Fruit fly (Drosophila melanogaster): ENCODE data around the gene CG31523.

CG31523 gene

dm6 chr3R:4479038-4479988, at the start of gene CG31523:
TSS of gene CG31523 (minus strand) at chr3R:4479207.
- TF ChIP-seq psq (optimal IDR thresholded peaks at IDR 0.05) (no peak), Dll (optimal IDR thresholded peaks at IDR 0.05) (no peak), usp (GFP tag; optimal IDR thresholded peaks at IDR 0.05) (no peak), EcR (GFP tag; optimal IDR thresholded peaks at IDR 0.05) (no peak), CG8478 (optimal IDR thresholded peaks at IDR 0.05) (no peak), pan (optimal IDR thresholded peaks at IDR 0.05) (no peak)

- TF ChIP-seq usp (GFP tag; optimal IDR thresholded peaks at IDR 0.05) (no peak), CG8478 (optimal IDR thresholded peaks at IDR 0.05) (no peak), pan (optimal IDR thresholded peaks at IDR 0.05) (no peak), psq (optimal IDR thresholded peaks at IDR 0.05) (no peak), EcR (GFP tag; optimal IDR thresholded peaks at IDR 0.05) (no peak), Dll (optimal IDR thresholded peaks at IDR 0.05) (no peak)
Measured at dm6 chr3R:4524144-4524784, 45.3 kb upstream of the CG31523 start.

dm6 chr3R:4506265-4506664, 27.3 kb upstream of the CG31523 start, which contains the start of gene CG34425:
TSS of gene CG34425 (minus strand) at chr3R:4506365.
- no peak for TF ChIP-seq CG8478 (optimal IDR thresholded peaks at IDR 0.05)
- no peak for TF ChIP-seq psq (optimal IDR thresholded peaks at IDR 0.05)
- no peak for TF ChIP-seq pan (optimal IDR thresholded peaks at IDR 0.05)
- no peak for TF ChIP-seq Dll (optimal IDR thresholded peaks at IDR 0.05)
- TF ChIP-seq EcR (GFP tag; optimal IDR thresholded peaks at IDR 0.05): no peak
- no peak for TF ChIP-seq usp (GFP tag; optimal IDR thresholded peaks at IDR 0.05)

- no peak for TF ChIP-seq Dll (optimal IDR thresholded peaks at IDR 0.05)
- TF ChIP-seq EcR (GFP tag; optimal IDR thresholded peaks at IDR 0.05): no peak
- no peak for TF ChIP-seq psq (optimal IDR thresholded peaks at IDR 0.05)
- no peak for TF ChIP-seq pan (optimal IDR thresholded peaks at IDR 0.05)
- no peak for TF ChIP-seq usp (GFP tag; optimal IDR thresholded peaks at IDR 0.05)
- TF ChIP-seq CG8478 (optimal IDR thresholded peaks at IDR 0.05): no peak
Measured at dm6 chr3R:4484999-4485398, 6.0 kb upstream of the CG31523 start, which contains the start of gene Fip1. TSS of gene Fip1 (plus strand) at chr3R:4485008.

- TF ChIP-seq Dll (optimal IDR thresholded peaks at IDR 0.05) (no peak), psq (optimal IDR thresholded peaks at IDR 0.05) (no peak), CG8478 (optimal IDR thresholded peaks at IDR 0.05) (no peak), usp (GFP tag; optimal IDR thresholded peaks at IDR 0.05) (no peak), pan (optimal IDR thresholded peaks at IDR 0.05) (no peak), EcR (GFP tag; optimal IDR thresholded peaks at IDR 0.05) (no peak)
Measured at dm6 chr3R:4480512-4480911, 1.5 kb upstream of the CG31523 start, which contains the start of gene sac. TSS of gene sac (plus strand) at chr3R:4480812.

dm6 chr3R:4478220-4479037, 578 bp downstream of the CG31523 start:
- TF ChIP-seq pan (optimal IDR thresholded peaks at IDR 0.05) (no peak), Dll (optimal IDR thresholded peaks at IDR 0.05) (peak; percentile 81)

dm6 chr3R:4476004-4476403, 3.0 kb downstream of the CG31523 start:
- TF ChIP-seq EcR (GFP tag; optimal IDR thresholded peaks at IDR 0.05) (no peak), psq (optimal IDR thresholded peaks at IDR 0.05) (no peak), CG8478 (optimal IDR thresholded peaks at IDR 0.05) (no peak), Dll (optimal IDR thresholded peaks at IDR 0.05) (no peak), usp (GFP tag; optimal IDR thresholded peaks at IDR 0.05) (no peak), pan (optimal IDR thresholded peaks at IDR 0.05) (no peak)

dm6 chr3R:4475378-4475777, 3.6 kb downstream of the CG31523 start:
- TF ChIP-seq pan (optimal IDR thresholded peaks at IDR 0.05) (no peak), Dll (optimal IDR thresholded peaks at IDR 0.05) (no peak), EcR (GFP tag; optimal IDR thresholded peaks at IDR 0.05) (no peak), usp (GFP tag; optimal IDR thresholded peaks at IDR 0.05) (no peak), psq (optimal IDR thresholded peaks at IDR 0.05) (no peak), CG8478 (optimal IDR thresholded peaks at IDR 0.05) (no peak)

dm6 chr3R:4472694-4472975, 6.4 kb downstream of the CG31523 start:
- no peak for TF ChIP-seq psq (optimal IDR thresholded peaks at IDR 0.05)
- peak in 1 of 2 experiments; percentile 0 for TF ChIP-seq EcR (GFP tag; optimal IDR thresholded peaks at IDR 0.05)

dm6 chr3R:4471846-4472693, 6.9 kb downstream of the CG31523 start:
- TF ChIP-seq pan (optimal IDR thresholded peaks at IDR 0.05): no peak
- TF ChIP-seq Dll (optimal IDR thresholded peaks at IDR 0.05): no peak
- TF ChIP-seq usp (GFP tag; optimal IDR thresholded peaks at IDR 0.05): no peak

dm6 chr3R:4471047-4471751, 7.8 kb downstream of the CG31523 start:
- TF ChIP-seq EcR (GFP tag; optimal IDR thresholded peaks at IDR 0.05) (no peak), usp (GFP tag; optimal IDR thresholded peaks at IDR 0.05) (no peak), pan (optimal IDR thresholded peaks at IDR 0.05) (no peak), CG8478 (optimal IDR thresholded peaks at IDR 0.05) (no peak), psq (optimal IDR thresholded peaks at IDR 0.05) (no peak), Dll (optimal IDR thresholded peaks at IDR 0.05) (no peak)

Measured in whole organism.